Fruit fly (Drosophila melanogaster) whole organism: ENCODE results near the gene CG15431.

ENCODE experiments used
- CG8478 ChIP-seq: fragments of >200 bp; optimal IDR thresholded peaks from 2 replicates; lab custom pipeline; 2018; ENCODE audit warnings: inconsistent platforms
- pan ChIP-seq: fragments of >200 bp; optimal IDR thresholded peaks from 2 replicates; lab custom pipeline; 2017

DNA sequence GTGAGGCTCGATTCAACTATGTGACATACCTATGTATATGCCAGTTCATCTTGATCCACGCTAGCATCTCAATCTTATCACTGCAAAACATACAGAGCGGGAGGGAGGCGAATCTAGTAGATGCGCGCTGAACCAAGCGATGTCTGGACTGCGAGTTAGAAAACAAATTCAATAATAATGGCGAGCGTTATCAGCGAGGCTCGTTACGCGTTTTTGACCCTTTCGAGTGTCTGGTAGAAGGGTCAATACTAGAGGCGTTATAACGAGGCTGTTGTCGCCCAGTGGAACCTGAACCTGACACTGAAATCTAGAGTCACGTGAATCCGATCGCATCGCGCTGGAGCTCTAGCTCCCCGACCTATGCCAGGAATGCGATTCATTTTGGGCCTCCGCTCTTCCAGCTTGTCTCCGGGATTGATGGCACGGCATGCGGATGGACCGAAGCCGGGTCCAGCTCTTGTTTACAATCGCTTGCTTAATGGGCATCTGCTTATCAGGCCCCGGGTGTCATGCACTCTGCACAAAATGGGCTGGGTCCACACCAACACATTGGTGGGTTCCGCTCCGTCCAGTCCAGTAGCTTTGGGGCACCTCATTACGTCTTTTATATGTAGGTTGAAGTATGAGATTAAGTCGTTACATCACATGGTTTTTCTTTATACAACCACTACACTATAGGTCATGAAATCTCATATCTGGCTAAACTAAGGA, 51.5 kb downstream of the CG15431 start:
- no peak for TF ChIP-seq pan
- TF ChIP-seq CG8478 (lab: Kevin White, UChicago): no peak
